Worm (Caenorhabditis elegans) whole organism, mixed stage, embryonic: Measurements from ENCODE around the gene hda-6.

ENCODE experiments used
- M03D4.4 ChIP-seq: sonication (generic microtip); optimal IDR thresholded peaks from 2 replicates; lab custom pipeline; 2017; ENCODE audit warnings: mild to moderate bottlenecking, missing genetic modification characterization, missing compliant biosample characterization
- bed-3 ChIP-seq: fragments of 200-800 bp; sonication (Bioruptor generic); optimal IDR thresholded peaks from 3 replicates; lab custom pipeline; 2018; ENCODE audit warnings: mild to moderate bottlenecking, missing genetic modification characterization, moderate library complexity, missing compliant biosample characterization
- ceh-39 ChIP-seq: fragments of 150-350 bp; optimal IDR thresholded peaks from 2 replicates; lab custom pipeline; 2014; ENCODE audit warnings: missing biosample characterization, missing genetic modification characterization
- ceh-43 ChIP-seq: fragments of 200-800 bp; sonication (Bioruptor generic); optimal IDR thresholded peaks from 2 replicates; lab custom pipeline; 2018; ENCODE audit warnings: mild to moderate bottlenecking, missing genetic modification characterization, moderate library complexity, missing compliant biosample characterization
- ceh-83 ChIP-seq: fragments of 200-800 bp; sonication (Bioruptor generic); optimal IDR thresholded peaks from 2 replicates; lab custom pipeline; 2018; ENCODE audit warnings: mild to moderate bottlenecking, missing genetic modification characterization, missing compliant biosample characterization
- ces-1 ChIP-seq: fragments of 150-350 bp; optimal IDR thresholded peaks from 2 replicates; lab custom pipeline; 2014; ENCODE audit warnings: missing biosample characterization, missing genetic modification reagents, missing genetic modification characterization
- cnd-1 ChIP-seq: fragments of 200-800 bp; sonication (Bioruptor generic); optimal IDR thresholded peaks from 2 replicates; lab custom pipeline; 2018; ENCODE audit warnings: mild to moderate bottlenecking, missing genetic modification characterization, missing compliant biosample characterization
- drap-1 ChIP-seq: fragments of 200-800 bp; sonication (Bioruptor generic); optimal IDR thresholded peaks from 3 replicates; lab custom pipeline; 2018; ENCODE audit warnings: mild to moderate bottlenecking, missing genetic modification characterization, missing compliant biosample characterization
- elt-1 ChIP-seq: sonication (generic microtip); optimal IDR thresholded peaks from 2 replicates; lab custom pipeline; 2017; ENCODE audit warnings: missing genetic modification characterization, mild to moderate bottlenecking, missing compliant biosample characterization, antibody characterized with exemption, moderate library complexity, borderline replicate concordance; ENCODE audit not compliant: insufficient read depth
- elt-3 ChIP-seq: fragments of 150-350 bp; optimal IDR thresholded peaks from 2 replicates; lab custom pipeline; 2014; ENCODE audit warnings: missing biosample characterization, missing genetic modification characterization
- flh-1 ChIP-seq: fragments of 200-800 bp; sonication (Bioruptor generic); optimal IDR thresholded peaks from 2 replicates; lab custom pipeline; 2018; ENCODE audit warnings: mild to moderate bottlenecking, missing genetic modification characterization, moderate library complexity, missing compliant biosample characterization
- ham-2 ChIP-seq: fragments of 200-800 bp; sonication (Bioruptor generic); optimal IDR thresholded peaks from 2 replicates; lab custom pipeline; 2018; ENCODE audit warnings: mild to moderate bottlenecking, missing genetic modification characterization, missing compliant biosample characterization
- hlh-1 ChIP-seq: fragments of 150-350 bp; optimal IDR thresholded peaks from 2 replicates; lab custom pipeline; 2014; ENCODE audit warnings: missing biosample characterization, missing genetic modification reagents, missing genetic modification characterization
- lin-13 ChIP-seq: fragments of 150-350 bp; optimal IDR thresholded peaks from 2 replicates; lab custom pipeline; 2014; ENCODE audit warnings: missing biosample characterization, missing genetic modification characterization
- lin-32 ChIP-seq: fragments of 200-800 bp; sonication (Bioruptor generic); optimal IDR thresholded peaks from 2 replicates; lab custom pipeline; 2018; ENCODE audit warnings: mild to moderate bottlenecking, missing genetic modification characterization, missing compliant biosample characterization
- lsy-2 ChIP-seq: fragments of 150-350 bp; optimal IDR thresholded peaks from 2 replicates; lab custom pipeline; 2014; ENCODE audit warnings: missing biosample characterization, missing genetic modification characterization
- mep-1 ChIP-seq: fragments of 150-350 bp; optimal IDR thresholded peaks from 2 replicates; lab custom pipeline; 2017; ENCODE audit warnings: missing biosample characterization, missing genetic modification reagents, missing genetic modification characterization, inconsistent platforms
- mls-2 ChIP-seq: sonication (generic microtip); optimal IDR thresholded peaks from 2 replicates; lab custom pipeline; 2016; ENCODE audit warnings: mild to moderate bottlenecking, missing genetic modification characterization, moderate library complexity, missing compliant biosample characterization
- nhr-12 ChIP-seq: fragments of 150-350 bp; optimal IDR thresholded peaks from 2 replicates; lab custom pipeline; 2014; ENCODE audit warnings: missing biosample characterization, missing genetic modification characterization
- nhr-2 ChIP-seq: fragments of 150-350 bp; optimal IDR thresholded peaks from 2 replicates; lab custom pipeline; 2014; ENCODE audit warnings: missing biosample characterization, missing genetic modification characterization
- nhr-28 ChIP-seq: fragments of 150-350 bp; optimal IDR thresholded peaks from 2 replicates; lab custom pipeline; 2014; ENCODE audit warnings: missing biosample characterization, missing genetic modification characterization
- pha-4 ChIP-seq: fragments of 150-350 bp; optimal IDR thresholded peaks from 2 replicates; lab custom pipeline; 2018; ENCODE audit warnings: missing biosample characterization, missing genetic modification reagents, missing genetic modification characterization
- sem-2 ChIP-seq: fragments of 200-800 bp; sonication (Bioruptor generic); optimal IDR thresholded peaks from 2 replicates; lab custom pipeline; 2018; ENCODE audit warnings: mild to moderate bottlenecking, missing genetic modification characterization, missing compliant biosample characterization
- snpc-4 ChIP-seq: fragments of 150-350 bp; optimal IDR thresholded peaks from 2 replicates; lab custom pipeline; 2014; ENCODE audit warnings: missing biosample characterization, missing genetic modification characterization
- sptf-1 ChIP-seq: sonication (generic microtip); optimal IDR thresholded peaks from 2 replicates; lab custom pipeline; 2017; ENCODE audit warnings: mild to moderate bottlenecking, missing genetic modification characterization, moderate library complexity, missing compliant biosample characterization
- tbx-8 ChIP-seq: fragments of 200-800 bp; sonication (Bioruptor generic); optimal IDR thresholded peaks from 2 replicates; lab custom pipeline; 2018; ENCODE audit warnings: mild to moderate bottlenecking, missing genetic modification characterization, moderate library complexity, missing compliant biosample characterization
- unc-120 ChIP-seq: sonication (generic microtip); optimal IDR thresholded peaks from 2 replicates; lab custom pipeline; 2017; ENCODE audit warnings: missing genetic modification characterization, missing compliant biosample characterization; ENCODE audit not compliant: poor library complexity, severe bottlenecking
- unc-39 ChIP-seq: fragments of 150-350 bp; optimal IDR thresholded peaks from 2 replicates; lab custom pipeline; 2014; ENCODE audit warnings: missing biosample characterization, missing genetic modification characterization
- unc-62 ChIP-seq: fragments of 150-350 bp; optimal IDR thresholded peaks from 2 replicates; lab custom pipeline; 2014; ENCODE audit warnings: missing biosample characterization, missing genetic modification reagents, missing genetic modification characterization
- zip-8 ChIP-seq: fragments of 150-350 bp; optimal IDR thresholded peaks from 2 replicates; lab custom pipeline; 2014; ENCODE audit warnings: missing biosample characterization, missing genetic modification characterization
- ztf-11 ChIP-seq: fragments of 150-350 bp; optimal IDR thresholded peaks from 2 replicates; lab custom pipeline; 2014; ENCODE audit warnings: missing biosample characterization, missing genetic modification characterization

hda-6 gene

DNA sequence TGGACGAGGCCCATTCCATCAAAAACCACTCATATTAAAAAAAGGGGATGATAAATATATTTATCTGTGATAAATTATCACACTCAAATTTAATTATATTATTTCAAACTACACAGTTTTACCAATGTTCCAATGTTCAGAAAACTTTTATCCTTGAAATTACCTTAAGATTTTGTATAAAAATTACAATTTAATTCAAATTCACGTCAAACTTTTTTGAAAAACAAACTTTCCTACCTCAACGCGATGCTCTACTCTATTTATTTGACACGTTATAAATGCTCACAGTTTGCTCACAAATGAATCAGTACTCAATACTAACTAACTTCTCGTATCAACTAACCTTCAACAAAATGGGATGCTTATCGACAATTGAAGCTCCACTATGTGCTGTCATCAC lies 18.5 kb upstream of the hda-6 start, which contains the start of gene F41H10.1:
F41H10.1 (plus strand) TSS at position 301 of the 400 bp plus-strand sequence.
- TF ChIP-seq snpc-4 (tag; lab: Kevin White, UChicago), result no peak
- no peak for TF ChIP-seq nhr-12 (tag; lab: Kevin White, UChicago)
- no peak for TF ChIP-seq lin-32 (GFP tag; lab: Kevin White, UChicago)
- TF ChIP-seq bed-3, result no peak
- no peak for TF ChIP-seq hlh-1 (tag; lab: Kevin White, UChicago)
- no peak for TF ChIP-seq ceh-83 (GFP tag; lab: Kevin White, UChicago)
- no peak for TF ChIP-seq pha-4 (tag; lab: Kevin White, UChicago)
- TF ChIP-seq unc-120, result no peak
- TF ChIP-seq ztf-11 (tag; lab: Kevin White, UChicago), result no peak
- no peak for TF ChIP-seq lin-13 (tag; lab: Kevin White, UChicago)
- TF ChIP-seq, all 35 proteins: peak for 0

DNA sequence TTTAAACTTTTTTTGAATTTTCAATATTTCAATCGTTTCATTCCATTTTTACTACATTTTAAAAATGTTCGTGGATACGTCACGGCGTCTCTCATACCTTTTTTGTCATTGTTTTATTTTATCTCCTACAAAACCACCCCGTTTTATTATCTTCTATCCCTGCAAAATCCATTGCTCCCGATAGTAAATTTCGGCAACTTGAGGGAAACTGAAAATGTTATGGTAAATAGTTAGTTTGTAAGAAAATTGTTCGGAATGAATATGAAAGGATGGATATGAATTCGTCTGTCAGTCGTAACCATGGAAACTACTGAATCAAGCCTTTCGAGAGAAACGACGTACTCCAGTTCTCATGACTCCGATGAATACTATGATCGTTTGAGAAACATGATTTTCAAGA lies 17.2 kb upstream of the hda-6 start, which contains the start of gene F41H10.2:
F41H10.2 (plus strand) TSS at position 301 of the 400 bp plus-strand sequence.
- TF ChIP-seq pha-4 (tag; lab: Kevin White, UChicago) (no peak), ham-2 (GFP tag; lab: Kevin White, UChicago) (no peak), drap-1 (no peak), zip-8 (tag; lab: Kevin White, UChicago) (no peak), tbx-8 (GFP tag; lab: Kevin White, UChicago) (no peak), flh-1 (no peak), ceh-83 (GFP tag; lab: Kevin White, UChicago) (no peak), snpc-4 (tag; lab: Kevin White, UChicago) (no peak), unc-39 (tag; lab: Kevin White, UChicago) (no peak), nhr-12 (tag; lab: Kevin White, UChicago) (no peak), cnd-1 (tag; lab: Kevin White, UChicago) (no peak), lsy-2 (no peak), lin-13 (tag; lab: Kevin White, UChicago) (no peak), mls-2 (tag; lab: Kevin White, UChicago) (no peak), nhr-2 (tag; lab: Kevin White, UChicago) (no peak), unc-62 (GFP tag; lab: Kevin White, UChicago) (no peak), M03D4.4 (tag; lab: Kevin White, UChicago) (no peak), elt-1 (tag; lab: Kevin White, UChicago) (no peak), ces-1 (GFP tag; lab: Kevin White, UChicago) (no peak)

DNA sequence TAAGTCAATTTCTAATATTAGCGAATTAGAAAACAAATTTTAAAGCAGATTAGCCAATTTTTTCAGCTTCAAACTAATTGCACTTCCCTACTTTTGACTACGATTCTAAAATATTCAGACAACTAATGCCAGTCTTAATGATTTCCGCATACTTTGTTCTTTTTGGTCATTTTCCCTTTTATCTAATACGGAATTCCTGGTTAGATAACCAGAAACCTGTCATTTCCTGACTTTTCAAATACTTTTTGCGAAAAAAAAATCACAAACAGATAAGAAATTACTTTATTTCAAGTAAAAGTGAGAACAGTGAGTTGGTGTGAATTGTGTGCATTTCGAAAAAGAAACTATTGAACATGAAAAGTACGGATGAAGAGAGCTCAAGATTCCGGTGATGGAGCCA lies 16.0 kb upstream of the hda-6 start:
- TF ChIP-seq pha-4 (tag; lab: Kevin White, UChicago) (no peak), ham-2 (GFP tag; lab: Kevin White, UChicago) (no peak), flh-1 (no peak), ceh-43 (GFP tag; lab: Kevin White, UChicago) (no peak), sptf-1 (no peak), lin-13 (tag; lab: Kevin White, UChicago) (no peak), elt-3 (tag; lab: Kevin White, UChicago) (no peak), snpc-4 (tag; lab: Kevin White, UChicago) (no peak), nhr-12 (tag; lab: Kevin White, UChicago) (no peak), hlh-1 (tag; lab: Kevin White, UChicago) (no peak), tbx-8 (GFP tag; lab: Kevin White, UChicago) (no peak), M03D4.4 (tag; lab: Kevin White, UChicago) (no peak), nhr-2 (tag; lab: Kevin White, UChicago) (no peak), ceh-39 (tag; lab: Kevin White, UChicago) (no peak), nhr-28 (tag; lab: Kevin White, UChicago) (no peak), unc-39 (tag; lab: Kevin White, UChicago) (no peak), unc-62 (GFP tag; lab: Kevin White, UChicago) (no peak)

DNA sequence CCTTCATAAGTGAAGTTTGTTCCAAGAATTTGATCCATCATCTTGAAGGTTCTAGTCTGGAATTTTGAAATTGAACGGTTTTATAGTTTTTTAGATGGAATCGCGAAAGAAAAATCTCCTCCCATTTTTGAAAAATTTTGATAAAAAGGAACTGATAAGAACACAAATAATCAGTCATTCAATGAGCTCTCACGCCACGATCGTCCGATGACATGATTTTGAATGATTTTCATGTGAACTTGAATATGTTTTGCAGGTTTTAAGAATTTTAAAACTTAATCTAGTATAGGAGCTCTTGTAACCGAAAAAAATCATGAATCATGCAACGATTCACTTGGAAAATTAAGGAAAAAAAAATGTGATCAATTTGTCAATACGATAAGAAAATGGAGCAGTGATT lies 13.0 kb upstream of the hda-6 start, which contains the start of gene elo-5:
elo-5 (minus strand) TSS at position 56 of the 400 bp plus-strand sequence.
- TF ChIP-seq pha-4 (tag; lab: Kevin White, UChicago), result no peak
- TF ChIP-seq lin-13 (tag; lab: Kevin White, UChicago), result no peak
- TF ChIP-seq snpc-4 (tag; lab: Kevin White, UChicago), result no peak
- TF ChIP-seq sem-2 (GFP tag; lab: Kevin White, UChicago), result no peak
- TF ChIP-seq nhr-28 (tag; lab: Kevin White, UChicago), result no peak
- no peak for TF ChIP-seq ztf-11 (tag; lab: Kevin White, UChicago)
- no peak for TF ChIP-seq cnd-1 (tag; lab: Kevin White, UChicago)
- TF ChIP-seq drap-1, result no peak
- no peak for TF ChIP-seq mep-1 (tag; lab: Kevin White, UChicago)
- no peak for TF ChIP-seq unc-120
- TF ChIP-seq nhr-12 (tag; lab: Kevin White, UChicago), result no peak
